Worm (Caenorhabditis elegans) whole organism, L4/young adult: ENCODE data around the gene idpb-4.

Experiments
- W03F9.2 ChIP-seq: fragments of 150-350 bp; optimal IDR thresholded peaks from 2 replicates; lab custom pipeline; 2014; ENCODE audit warnings: missing biosample characterization, missing genetic modification characterization
- dao-5 ChIP-seq: sonication (generic microtip); optimal IDR thresholded peaks from 2 replicates; lab custom pipeline; 2016; ENCODE audit warnings: missing genotype, missing genetic modification characterization, moderate library complexity, missing compliant biosample characterization

DNA sequence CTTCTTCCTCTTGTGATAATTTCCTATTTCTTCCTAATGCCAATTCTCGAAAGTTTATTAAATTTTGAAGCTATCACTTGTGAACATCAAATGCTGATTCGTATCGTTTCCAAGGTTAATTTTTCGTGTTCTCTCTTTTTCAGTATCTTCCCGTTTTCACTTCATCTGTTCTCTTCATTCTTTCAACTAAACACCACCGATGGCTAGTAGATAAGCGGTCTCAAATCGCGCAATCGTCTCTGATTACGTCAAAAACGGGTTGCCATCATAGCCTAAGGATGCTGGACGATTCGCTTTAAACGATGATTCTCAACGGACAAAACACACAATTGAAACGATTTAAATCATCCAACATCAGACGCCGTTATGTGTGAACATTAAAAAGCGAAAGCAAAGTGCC is 19.8 kb downstream of the idpb-4 start:
- no peak for TF ChIP-seq W03F9.2 (tag; lab: Kevin White, UChicago)
- no peak for TF ChIP-seq dao-5 (tag; lab: Kevin White, UChicago)
